Fruit fly (Drosophila melanogaster): ENCODE results near the gene Nna1.

Nna1 gene

DNA sequence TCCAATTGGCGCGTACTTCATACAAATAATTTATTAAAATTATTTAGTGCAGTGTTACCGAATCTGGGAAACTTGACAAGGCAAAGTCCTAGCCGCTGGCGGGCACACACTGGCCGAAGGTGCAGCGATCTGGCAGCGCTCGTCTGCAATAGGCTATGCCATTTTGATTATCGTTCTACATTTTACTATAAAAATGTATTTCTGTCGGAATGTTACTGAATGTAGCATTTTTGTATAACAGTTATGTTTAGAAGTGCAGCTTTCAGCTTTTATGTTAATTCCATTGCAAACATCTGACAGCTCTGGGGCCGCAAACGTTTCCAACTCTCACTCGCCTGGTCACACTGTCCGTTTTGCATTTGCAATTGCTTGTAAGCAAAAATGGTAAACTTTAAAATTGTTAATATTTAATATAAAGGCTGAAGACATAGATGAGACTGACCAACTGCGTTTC is 52.5 kb downstream of the Nna1 start, which contains the start of gene Grip91 (continued):
- TF ChIP-seq CG14441 (GFP tag; IDR thresholded peaks at IDR 0.05) = 0 out of 2 replicates have a peak, but pooled peaks have one; percentile 10
- TF ChIP-seq jigr1 (GFP tag; IDR thresholded peaks at IDR 0.05) = no peak
- TF ChIP-seq tx (GFP tag; optimal IDR thresholded peaks at IDR 0.05) = no peak
- TF ChIP-seq run (tag; optimal IDR thresholded peaks at IDR 0.05) = no peak
- no peak for TF ChIP-seq CG7357 (GFP tag; IDR thresholded peaks at IDR 0.05)
- no peak for TF ChIP-seq CG2199 (GFP tag; IDR thresholded peaks at IDR 0.05)
- TF ChIP-seq otp (GFP tag; IDR thresholded peaks at IDR 0.05) = no peak
- TF ChIP-seq rib (GFP tag; IDR thresholded peaks at IDR 0.05) = no peak
- no peak for TF ChIP-seq CG9437 (GFP tag; optimal IDR thresholded peaks at IDR 0.05)
- no peak for TF ChIP-seq jumu (GFP tag; optimal IDR thresholded peaks at IDR 0.05)
- TF ChIP-seq mam (GFP tag; optimal IDR thresholded peaks at IDR 0.05) = no peak
- TF ChIP-seq gro (GFP tag; optimal IDR thresholded peaks at IDR 0.05) = no peak
- TF ChIP-seq pnt (GFP tag; optimal IDR thresholded peaks at IDR 0.05) = no peak
- no peak for TF ChIP-seq Dip2 (GFP tag; IDR thresholded peaks at IDR 0.05)
- TF ChIP-seq CG17568 (GFP tag; optimal IDR thresholded peaks at IDR 0.05) = no peak
- TF ChIP-seq Doc3 (GFP tag; IDR thresholded peaks at IDR 0.05; ENCODE audit: partially characterized antibody) = no peak
- no peak for TF ChIP-seq Atf6 (GFP tag; IDR thresholded peaks at IDR 0.05)
- peak; percentile 54; the same call in 1 of the 2 replicates for TF ChIP-seq CG13287 (GFP tag; IDR thresholded peaks at IDR 0.05; ENCODE audit: partially characterized antibody)
- no peak for TF ChIP-seq CG14014 (GFP tag; IDR thresholded peaks at IDR 0.05)
- TF ChIP-seq mld (GFP tag; IDR thresholded peaks at IDR 0.05; ENCODE audit: partially characterized antibody) = no peak
- peak; percentile 21; the same call in 1 of the 2 replicates for TF ChIP-seq slbo (GFP tag; IDR thresholded peaks at IDR 0.05)
- TF ChIP-seq nmo (GFP tag; optimal IDR thresholded peaks at IDR 0.05) = peak; percentile 54
- TF ChIP-seq CG12769 (tag; optimal IDR thresholded peaks at IDR 0.05) = peak; percentile 10
- TF ChIP-seq CG32532 (GFP tag; IDR thresholded peaks at IDR 0.05) = no peak
- TF ChIP-seq tio (GFP tag; optimal IDR thresholded peaks at IDR 0.05) = no peak
- 0 out of 3 replicates have a peak, but pooled peaks have one; percentile 50 for TF ChIP-seq knrl (GFP tag; IDR thresholded peaks at IDR 0.05; ENCODE audit: partially characterized antibody)
- TF ChIP-seq wek (GFP tag; optimal IDR thresholded peaks at IDR 0.05) = no peak
- no peak for TF ChIP-seq mirr (GFP tag; optimal IDR thresholded peaks at IDR 0.05)
- no peak for TF ChIP-seq ssp (GFP tag; IDR thresholded peaks at IDR 0.05)
- TF ChIP-seq Jarid2 (GFP tag; optimal IDR thresholded peaks at IDR 0.05) = no peak
- TF ChIP-seq toy (GFP tag; IDR thresholded peaks at IDR 0.05) = no peak
- no peak for TF ChIP-seq Hey (tag; optimal IDR thresholded peaks at IDR 0.05)
- no peak for TF ChIP-seq CG10565 (GFP tag; optimal IDR thresholded peaks at IDR 0.05)
- no peak for TF ChIP-seq CG17912 (GFP tag; optimal IDR thresholded peaks at IDR 0.05)
- TF ChIP-seq onecut (GFP tag; IDR thresholded peaks at IDR 0.05) = no peak
- no peak for TF ChIP-seq CG2129 (GFP tag; IDR thresholded peaks at IDR 0.05; ENCODE audit: partially characterized antibody)
- TF ChIP-seq bab2 (GFP tag; optimal IDR thresholded peaks at IDR 0.05) = no peak
- no peak for TF ChIP-seq pb (GFP tag; optimal IDR thresholded peaks at IDR 0.05)
- peak; percentile 79 for TF ChIP-seq YL-1 (GFP tag; optimal IDR thresholded peaks at IDR 0.05)
- no peak for TF ChIP-seq CG1024 (GFP tag; IDR thresholded peaks at IDR 0.05)
- TF ChIP-seq ci (GFP tag; IDR thresholded peaks at IDR 0.05) = no peak
- peak in 1 of 2 experiments; percentile 7 for TF ChIP-seq Trl (optimal IDR thresholded peaks at IDR 0.05)
- no peak for TF ChIP-seq Trl (GFP tag; optimal IDR thresholded peaks at IDR 0.05)
- no peak for TF ChIP-seq al (GFP tag; IDR thresholded peaks at IDR 0.05)
- TF ChIP-seq exex (tag; optimal IDR thresholded peaks at IDR 0.05) = no peak
- TF ChIP-seq danr (GFP tag; IDR thresholded peaks at IDR 0.05) = no peak
- no peak for TF ChIP-seq gsb-n (tag; optimal IDR thresholded peaks at IDR 0.05)
- TF ChIP-seq Kr (GFP tag; optimal IDR thresholded peaks at IDR 0.05) = no peak
- TF ChIP-seq gce (GFP tag; IDR thresholded peaks at IDR 0.05) = no peak
- no peak for TF ChIP-seq CG5180 (GFP tag; optimal IDR thresholded peaks at IDR 0.05)
- no peak for TF ChIP-seq sc (optimal IDR thresholded peaks at IDR 0.05)
- TF ChIP-seq sc (GFP tag; optimal IDR thresholded peaks at IDR 0.05) = no peak
- no peak for TF ChIP-seq p53 (GFP tag; optimal IDR thresholded peaks at IDR 0.05)
